Fruit fly (Drosophila melanogaster) whole organism, embryonic: ENCODE results near the gene Rbcn-3B.

Experiments used
- Atf3 ChIP-seq: fragments of 200-800 bp; sonication (Bioruptor generic); optimal IDR thresholded peaks from 3 replicates; lab custom pipeline; 2016; ENCODE audit warnings: missing biosample characterization, missing genetic modification characterization
- Atf6 ChIP-seq: fragments of 200-800 bp; sonication (Bioruptor generic); IDR thresholded peaks from 2 replicates; pipeline ENCODE4 v1.3.6; 2022; ENCODE audit warnings: missing biosample characterization, missing genetic modification characterization
- B-H2 ChIP-seq: fragments of 200-800 bp; sonication (Bioruptor generic); optimal IDR thresholded peaks from 2 replicates; lab custom pipeline; 2018; ENCODE audit warnings: missing biosample characterization, mild to moderate bottlenecking, missing genetic modification characterization
- CG11456 ChIP-seq: fragments of 200-800 bp; sonication (Bioruptor generic); IDR thresholded peaks from 3 replicates; pipeline ENCODE4 v1.3.6; 2022; ENCODE audit warnings: missing biosample characterization, missing genetic modification characterization
- CG11695 ChIP-seq: fragments of 200-800 bp; sonication (Bioruptor generic); IDR thresholded peaks from 3 replicates; pipeline ENCODE4 v1.3.6; 2022; ENCODE audit warnings: missing biosample characterization, missing genetic modification characterization
- CG12236 ChIP-seq: fragments of 200-800 bp; sonication (Bioruptor generic); optimal IDR thresholded peaks from 2 replicates; lab custom pipeline; 2016; ENCODE audit warnings: missing biosample characterization, missing genetic modification characterization
- CG12299 ChIP-seq: fragments of 200-800 bp; sonication (Bioruptor generic); optimal IDR thresholded peaks from 2 replicates; lab custom pipeline; 2018; ENCODE audit warnings: missing biosample characterization, mild to moderate bottlenecking, missing genetic modification characterization
- CG1647 ChIP-seq: fragments of 200-800 bp; sonication (Bioruptor generic); optimal IDR thresholded peaks from 3 replicates; lab custom pipeline; 2016; ENCODE audit warnings: missing biosample characterization, missing genetic modification characterization
- CG17328 ChIP-seq: fragments of 200-800 bp; sonication (Bioruptor generic); IDR thresholded peaks from 2 replicates; pipeline ENCODE4 v1.3.6; 2022; ENCODE audit warnings: missing biosample characterization, missing genetic modification characterization
- CG18262 ChIP-seq: fragments of 200-800 bp; optimal IDR thresholded peaks from 3 replicates; lab custom pipeline; 2019; ENCODE audit warnings: missing biosample characterization, mild to moderate bottlenecking, missing genetic modification characterization, moderate library complexity
- CG18619 ChIP-seq: fragments of 200-800 bp; sonication (Bioruptor generic); optimal IDR thresholded peaks from 3 replicates; lab custom pipeline; 2017; ENCODE audit warnings: missing biosample characterization, mild to moderate bottlenecking, missing genetic modification characterization
- CG31224 ChIP-seq: fragments of 200-800 bp; sonication (Bioruptor generic); IDR thresholded peaks from 2 replicates; pipeline ENCODE4 v1.3.6; 2022; ENCODE audit warnings: missing biosample characterization, missing genetic modification characterization
- CG34224 ChIP-seq: fragments of 200-800 bp; sonication (Bioruptor generic); IDR thresholded peaks from 3 replicates; pipeline ENCODE4 v1.3.6; 2022; ENCODE audit warnings: missing biosample characterization, missing genetic modification characterization; ENCODE audit not compliant: partially characterized antibody
- CG4404 ChIP-seq: fragments of 200-800 bp; sonication (Bioruptor generic); IDR thresholded peaks from 2 replicates; pipeline ENCODE4 v1.3.6; 2022; ENCODE audit warnings: missing biosample characterization, missing genetic modification characterization
- CG4854 ChIP-seq: fragments of 200-800 bp; sonication (Bioruptor generic); optimal IDR thresholded peaks from 2 replicates; lab custom pipeline; 2016; ENCODE audit warnings: missing biosample characterization, missing genetic modification characterization, inconsistent platforms
- CG5245 ChIP-seq: fragments of 200-800 bp; sonication (Bioruptor generic); optimal IDR thresholded peaks from 3 replicates; lab custom pipeline; 2016; ENCODE audit warnings: missing biosample characterization, missing genetic modification characterization
- CG6175 ChIP-seq: fragments of 200-800 bp; sonication (Bioruptor generic); IDR thresholded peaks from 3 replicates; pipeline ENCODE4 v1.3.6; 2022; ENCODE audit warnings: missing biosample characterization, missing genetic modification characterization
- CG7556 ChIP-seq: fragments of 200-800 bp; sonication (Bioruptor generic); optimal IDR thresholded peaks from 2 replicates; lab custom pipeline; 2017; ENCODE audit warnings: missing biosample characterization, mild to moderate bottlenecking, missing genetic modification characterization
- CG9817 ChIP-seq: fragments of 200-800 bp; sonication (Bioruptor generic); optimal IDR thresholded peaks from 2 replicates; lab custom pipeline; 2018; ENCODE audit warnings: missing biosample characterization, mild to moderate bottlenecking, missing genetic modification characterization, moderate library complexity
- CHES-1-like ChIP-seq: fragments of 200-800 bp; sonication (Bioruptor generic); optimal IDR thresholded peaks from 2 replicates; lab custom pipeline; 2016; ENCODE audit warnings: missing biosample characterization, missing genetic modification characterization
- Dfd ChIP-seq, 2 experiments: fragments of >200 bp; optimal IDR thresholded peaks; 2 replicates each; lab custom pipeline; 2017; ENCODE audit warnings: missing biosample characterization in 2 of 2, missing genetic modification characterization in 2 of 2
- Doc3 ChIP-seq: fragments of 200-800 bp; sonication (Bioruptor generic); IDR thresholded peaks from 3 replicates; pipeline ENCODE4 v1.3.6; 2022; ENCODE audit warnings: missing biosample characterization, missing genetic modification characterization; ENCODE audit not compliant: partially characterized antibody
- Gug ChIP-seq: fragments of 200-800 bp; sonication (Bioruptor generic); IDR thresholded peaks from 4 replicates; pipeline ENCODE4 v1.3.6; 2022; ENCODE audit warnings: missing biosample characterization, missing genetic modification characterization
- Hmx ChIP-seq: fragments of 200-800 bp; sonication (Bioruptor generic); optimal IDR thresholded peaks from 2 replicates; lab custom pipeline; 2016; ENCODE audit warnings: missing biosample characterization, missing genetic modification characterization
- Hr39 ChIP-seq: fragments of >200 bp; optimal IDR thresholded peaks from 2 replicates; lab custom pipeline; 2017
- MTF-1 ChIP-seq: fragments of 200-800 bp; sonication (Bioruptor generic); optimal IDR thresholded peaks from 2 replicates; lab custom pipeline; 2018; ENCODE audit warnings: missing biosample characterization, mild to moderate bottlenecking, missing genetic modification characterization, borderline replicate concordance
- Meics ChIP-seq: fragments of 200-800 bp; sonication (Bioruptor generic); optimal IDR thresholded peaks from 2 replicates; lab custom pipeline; 2017; ENCODE audit warnings: missing biosample characterization, mild to moderate bottlenecking, missing genetic modification characterization
- NFAT ChIP-seq: fragments of 200-800 bp; sonication (Bioruptor generic); IDR thresholded peaks from 2 replicates; pipeline ENCODE4 v1.3.6; 2022; ENCODE audit warnings: missing biosample characterization, missing genetic modification characterization
- Oaz ChIP-seq: fragments of 200-800 bp; sonication (Bioruptor generic); IDR thresholded peaks from 2 replicates; pipeline ENCODE4 v1.3.6; 2022; ENCODE audit warnings: missing biosample characterization, missing genetic modification characterization
- Optix ChIP-seq: fragments of 200-800 bp; sonication (Bioruptor generic); IDR thresholded peaks from 3 replicates; pipeline ENCODE4 v1.3.6; 2022; ENCODE audit warnings: missing biosample characterization, missing genetic modification characterization
- Poxn ChIP-seq: fragments of 200-800 bp; sonication (Bioruptor generic); IDR thresholded peaks from 2 replicates; pipeline ENCODE4 v1.3.6; 2022; ENCODE audit warnings: missing biosample characterization, missing genetic modification characterization
- Spps ChIP-seq: fragments of 200-800 bp; sonication (Bioruptor generic); optimal IDR thresholded peaks from 2 replicates; lab custom pipeline; 2018; ENCODE audit warnings: missing biosample characterization, mild to moderate bottlenecking, missing genetic modification characterization
- Ssrp ChIP-seq: fragments of 200-800 bp; sonication (Bioruptor generic); optimal IDR thresholded peaks from 2 replicates; lab custom pipeline; 2018; ENCODE audit warnings: missing biosample characterization, mild to moderate bottlenecking, missing genetic modification characterization, moderate library complexity
- Usf ChIP-seq: fragments of 200-800 bp; sonication (Bioruptor generic); optimal IDR thresholded peaks from 2 replicates; lab custom pipeline; 2017; ENCODE audit warnings: missing genotype, missing biosample characterization, missing genetic modification characterization
- al ChIP-seq: fragments of 200-800 bp; sonication (Bioruptor generic); IDR thresholded peaks from 2 replicates; pipeline ENCODE4 v1.3.6; 2022; ENCODE audit warnings: missing biosample characterization, missing genetic modification characterization
- ara ChIP-seq: fragments of 200-800 bp; sonication (Bioruptor generic); IDR thresholded peaks from 2 replicates; pipeline ENCODE4 v1.3.6; 2022; ENCODE audit warnings: missing biosample characterization, missing genetic modification characterization
- bsh ChIP-seq, 2 experiments: fragments of 200-800 bp; sonication (Bioruptor generic); optimal IDR thresholded peaks; 2 replicates each; lab custom pipeline; 2017 to 2018; ENCODE audit warnings: mild to moderate bottlenecking in 2 of 2, missing biosample characterization in 2 of 2, missing genetic modification characterization in 2 of 2, moderate library complexity in 1 of 2
- en ChIP-seq: fragments of 200-800 bp; sonication (Bioruptor generic); optimal IDR thresholded peaks from 2 replicates; lab custom pipeline; 2016; ENCODE audit warnings: missing biosample characterization, missing genetic modification characterization
- grn ChIP-seq: fragments of 200-800 bp; sonication (Bioruptor generic); optimal IDR thresholded peaks from 3 replicates; lab custom pipeline; 2017; ENCODE audit warnings: missing biosample characterization, missing genetic modification characterization
- gt ChIP-seq: fragments of 200-800 bp; sonication (Bioruptor generic); IDR thresholded peaks from 2 replicates; pipeline ENCODE4 v1.3.6; 2022; ENCODE audit warnings: missing biosample characterization, missing genetic modification characterization
- kay ChIP-seq: fragments of 200-800 bp; sonication (Bioruptor generic); optimal IDR thresholded peaks from 2 replicates; lab custom pipeline; 2016; ENCODE audit warnings: missing biosample characterization, missing genetic modification characterization
- mld ChIP-seq: fragments of 200-800 bp; sonication (Bioruptor generic); IDR thresholded peaks from 3 replicates; pipeline ENCODE4 v1.3.6; 2022; ENCODE audit warnings: missing biosample characterization, missing genetic modification characterization; ENCODE audit not compliant: partially characterized antibody
- peb ChIP-seq: fragments of 200-800 bp; sonication (Bioruptor generic); IDR thresholded peaks from 2 replicates; pipeline ENCODE4 v1.3.6; 2022; ENCODE audit warnings: missing biosample characterization, missing genetic modification characterization
- prd ChIP-seq, 3 experiments: fragments of >200 bp in 2 of 3; fragments of 200-800 bp in 1 of 3; sonication (Bioruptor generic) in 1 of 3; optimal IDR thresholded peaks in 2 of 3; IDR thresholded peaks in 1 of 3; 2 replicates in 2 of 3; 3 replicates in 1 of 3; pipeline versions ENCODE4 v1.3.6 to Lab custom; 2017 to 2022; ENCODE audit warnings: missing biosample characterization in 1 of 3, missing genetic modification characterization in 1 of 3
- row ChIP-seq: fragments of 200-800 bp; sonication (Bioruptor generic); IDR thresholded peaks from 3 replicates; pipeline ENCODE4 v1.3.6; 2022; ENCODE audit warnings: missing biosample characterization, missing genetic modification characterization
- salm ChIP-seq: fragments of 200-800 bp; sonication (Bioruptor generic); optimal IDR thresholded peaks from 2 replicates; lab custom pipeline; 2018; ENCODE audit warnings: missing biosample characterization, mild to moderate bottlenecking, missing genetic modification characterization
- sim ChIP-seq: fragments of 200-800 bp; sonication (Bioruptor generic); IDR thresholded peaks from 2 replicates; pipeline ENCODE4 v1.3.6; 2022; ENCODE audit warnings: missing biosample characterization, missing genetic modification characterization
- ttk ChIP-seq: fragments of 200-800 bp; sonication (Bioruptor generic); IDR thresholded peaks from 2 replicates; pipeline ENCODE4 v2.1.2; 2022; ENCODE audit warnings: missing biosample characterization, missing genetic modification characterization
- vvl ChIP-seq: fragments of 200-800 bp; sonication (Bioruptor generic); IDR thresholded peaks from 2 replicates; pipeline ENCODE4 v1.3.6; 2022; ENCODE audit warnings: missing biosample characterization, missing genetic modification characterization
- z ChIP-seq: fragments of 200-800 bp; sonication (Bioruptor generic); IDR thresholded peaks from 3 replicates; pipeline ENCODE4 v1.3.6; 2022; ENCODE audit warnings: missing biosample characterization, missing genetic modification characterization
- zen ChIP-seq: fragments of 200-800 bp; sonication (Bioruptor generic); optimal IDR thresholded peaks from 3 replicates; lab custom pipeline; 2018; ENCODE audit warnings: missing biosample characterization, mild to moderate bottlenecking, missing genetic modification characterization, moderate library complexity

Rbcn-3B gene

dm6 chrX:1940020-1940419 lies 31.3 kb downstream of the Rbcn-3B start, which contains the start of the genes CG3857 and CG3587 (continued):
- TF ChIP-seq grn (GFP tag; lab: Kevin White, UChicago) (no peak), row (peak; percentile 96), ara (GFP tag; lab: Robert Waterston, UW) (no peak), CG11456 (GFP tag; lab: Robert Waterston, UW) (peak; percentile 73; the same call in 2 of the 3 replicates), Poxn (GFP tag; lab: Robert Waterston, UW) (0 out of 2 replicates have a peak, but pooled peaks have one; percentile 28), prd (optimal IDR thresholded peaks at IDR 0.05; lab: Kevin White, UChicago) (no peak), prd (GFP tag; IDR thresholded peaks at IDR 0.05; lab: Robert Waterston, UW) (peak; percentile 80), al (GFP tag; lab: Robert Waterston, UW) (peak; percentile 75), Atf3 (peak; percentile 75), MTF-1 (no peak), Optix (GFP tag; lab: Robert Waterston, UW) (peak; percentile 60; the same call in 1 of the 3 replicates), en (GFP tag; lab: Kevin White, UChicago) (peak; percentile 46), Hmx (peak; percentile 33), CG4404 (GFP tag; lab: Robert Waterston, UW) (peak; percentile 66), Atf6 (GFP tag; lab: Robert Waterston, UW) (peak; percentile 66; the same call in 1 of the 2 replicates), CG1647 (GFP tag; lab: Kevin White, UChicago) (peak; percentile 68), CG31224 (GFP tag; lab: Robert Waterston, UW) (peak; percentile 39; the same call in 1 of the 2 replicates), peb (GFP tag; lab: Robert Waterston, UW) (no peak), CHES-1-like (GFP tag; lab: Kevin White, UChicago) (peak; percentile 88), CG11695 (GFP tag; lab: Robert Waterston, UW) (0 out of 3 replicates have a peak, but pooled peaks have one; percentile 32), CG18262 (tag; lab: Kevin White, UChicago) (peak; percentile 71), Meics (peak; percentile 55), Spps (tag; lab: Kevin White, UChicago) (no peak), Doc3 (GFP tag; lab: Robert Waterston, UW) (no peak), CG18619 (peak; percentile 63), Dfd (GFP tag; optimal IDR thresholded peaks at IDR 0.05; lab: Kevin White, UChicago) (no peak), kay (GFP tag; lab: Kevin White, UChicago) (peak; percentile 16), vvl (GFP tag; lab: Robert Waterston, UW) (peak; percentile 37; the same call in 1 of the 2 replicates), salm (tag; lab: Kevin White, UChicago) (no peak), Usf (GFP tag; lab: Kevin White, UChicago) (peak; percentile 66), Ssrp (tag; lab: Kevin White, UChicago) (peak; percentile 71), B-H2 (GFP tag; lab: Kevin White, UChicago) (peak; percentile 44), sim (GFP tag; lab: Robert Waterston, UW) (no peak), CG12236 (GFP tag; lab: Kevin White, UChicago) (peak; percentile 41), CG9817 (tag; lab: Kevin White, UChicago) (peak; percentile 70), CG34224 (no peak), Oaz (GFP tag; lab: Robert Waterston, UW) (no peak), Gug (GFP tag; lab: Robert Waterston, UW) (peak; percentile 67; the same call in 3 of the 4 replicates), CG12299 (tag; lab: Kevin White, UChicago) (peak; percentile 32), Hr39 (lab: Kevin White, UChicago) (no peak), NFAT (GFP tag; lab: Robert Waterston, UW) (peak; percentile 65), CG4854 (GFP tag; lab: Kevin White, UChicago) (peak; percentile 28), mld (no peak), ttk (GFP tag; lab: Robert Waterston, UW) (peak; percentile 57), CG17328 (GFP tag; lab: Robert Waterston, UW) (peak; percentile 59; the same call in 1 of the 2 replicates), bsh (GFP tag; optimal IDR thresholded peaks at IDR 0.05; lab: Kevin White, UChicago) (peak in 1 of 2 experiments; percentile 60), z (GFP tag; lab: Robert Waterston, UW) (0 out of 3 replicates have a peak, but pooled peaks have one; percentile 9), CG6175 (GFP tag; lab: Robert Waterston, UW) (no peak), zen (peak; percentile 52), gt (GFP tag; lab: Robert Waterston, UW) (no peak), CG5245 (peak; percentile 26), CG7556 (GFP tag; lab: Kevin White, UChicago) (peak; percentile 71)
